Worm (Caenorhabditis elegans): ENCODE measurements around the gene F19C7.4.

The F19C7.4 gene

DNA sequence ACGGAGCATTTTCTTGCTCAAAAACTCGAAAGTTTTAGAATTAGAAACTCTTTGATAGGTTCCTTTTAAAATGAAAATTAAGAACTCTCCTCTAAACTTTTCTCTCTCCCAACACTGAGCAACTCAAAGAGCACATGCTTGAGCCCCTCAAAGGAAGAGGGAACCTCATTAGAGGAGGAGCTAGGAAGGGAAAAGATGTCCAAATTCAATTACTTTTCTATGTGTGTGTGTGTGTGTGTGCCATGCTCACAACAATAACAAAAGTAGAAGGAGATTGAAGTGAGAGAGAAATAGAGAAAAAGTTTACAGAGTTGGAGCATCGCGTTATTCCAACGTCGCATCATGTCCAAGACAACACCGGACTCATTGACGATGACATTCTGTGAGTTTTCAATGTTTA is 16.7 kb upstream of the F19C7.4 start (continued):
- no peak for TF ChIP-seq pha-4 (tag; optimal IDR thresholded peaks at IDR 0.05)
- TF ChIP-seq unc-42 (tag; optimal IDR thresholded peaks at IDR 0.05) = peak; percentile 100
- TF ChIP-seq ceh-30 (tag; optimal IDR thresholded peaks at IDR 0.05) = no peak
- TF ChIP-seq F13H6.1 (tag; optimal IDR thresholded peaks at IDR 0.05) = no peak

DNA sequence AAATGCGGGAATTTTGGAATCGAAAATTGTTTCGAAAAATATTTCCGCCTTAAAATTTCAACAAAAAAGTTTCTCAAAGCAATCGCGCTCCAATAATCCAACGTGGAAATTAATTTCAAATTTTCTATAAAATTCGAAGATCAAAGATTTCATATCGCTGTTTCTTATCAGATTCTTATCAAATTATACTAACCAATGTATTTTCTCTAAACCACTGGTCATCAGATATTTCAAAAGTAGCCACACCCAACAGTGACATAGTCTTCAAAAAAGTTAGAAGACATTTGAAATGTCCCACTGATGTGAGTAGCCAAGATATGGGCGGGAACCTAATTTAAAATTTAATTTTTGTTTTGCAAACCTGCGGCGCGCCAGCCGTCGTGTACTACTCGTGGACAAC is 15.1 kb upstream of the F19C7.4 start:
- no peak for TF ChIP-seq ceh-31 (tag; optimal IDR thresholded peaks at IDR 0.05)
- no peak for TF ChIP-seq F13H6.1 (tag; optimal IDR thresholded peaks at IDR 0.05)
- TF ChIP-seq ttx-3 (tag; optimal IDR thresholded peaks at IDR 0.05) = no peak
- TF ChIP-seq ahr-1 (tag; optimal IDR thresholded peaks at IDR 0.05) = no peak
- TF ChIP-seq unc-86 (tag; optimal IDR thresholded peaks at IDR 0.05) = no peak
- TF ChIP-seq che-1 (tag; optimal IDR thresholded peaks at IDR 0.05) = no peak
- no peak for TF ChIP-seq npax-4 (tag; optimal IDR thresholded peaks at IDR 0.05)
- TF ChIP-seq ets-4 (tag; optimal IDR thresholded peaks at IDR 0.05) = no peak
- no peak for TF ChIP-seq dmd-4 (tag; optimal IDR thresholded peaks at IDR 0.05; ENCODE audit: borderline replicate concordance)
- no peak for TF ChIP-seq ceh-34 (tag; optimal IDR thresholded peaks at IDR 0.05)
- no peak for TF ChIP-seq lim-6 (tag; optimal IDR thresholded peaks at IDR 0.05)
- TF ChIP-seq pqm-1 (tag; optimal IDR thresholded peaks at IDR 0.05) = no peak
- no peak for TF ChIP-seq ceh-9 (tag; optimal IDR thresholded peaks at IDR 0.05)
- TF ChIP-seq ceh-22 (tag; optimal IDR thresholded peaks at IDR 0.05) = no peak
- TF ChIP-seq zip-5 (tag; optimal IDR thresholded peaks at IDR 0.05) = no peak
- TF ChIP-seq C38D4.7 (GFP tag; optimal IDR thresholded peaks at IDR 0.05) = no peak
- TF ChIP-seq mec-3 (tag; optimal IDR thresholded peaks at IDR 0.05; ENCODE audit: borderline replicate concordance) = no peak
- no peak for TF ChIP-seq pha-4 (tag; optimal IDR thresholded peaks at IDR 0.05)
- TF ChIP-seq nhr-11 (tag; optimal IDR thresholded peaks at IDR 0.05) = no peak

DNA sequence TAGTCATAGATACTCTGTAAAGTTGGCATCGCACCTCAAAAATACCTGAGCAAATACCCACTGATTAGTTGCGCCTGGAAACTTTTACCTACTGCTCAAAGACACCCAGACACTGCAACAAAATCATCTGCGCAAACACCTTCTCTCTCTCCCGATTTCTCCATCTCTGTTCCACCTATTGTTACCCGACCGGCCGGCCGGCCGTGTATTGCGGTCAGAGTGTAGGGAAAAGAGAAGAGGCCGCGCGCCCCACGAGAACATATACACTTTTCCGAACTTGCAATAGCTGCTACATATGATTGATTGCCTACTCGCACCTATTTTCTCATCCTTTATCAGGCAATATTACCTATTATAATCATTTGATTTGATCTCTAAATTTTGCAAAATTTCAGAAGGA is 14.3 kb upstream of the F19C7.4 start:
- peak; percentile 58 for TF ChIP-seq pha-2 (tag; optimal IDR thresholded peaks at IDR 0.05)
- no peak for TF ChIP-seq hlh-15 (tag; optimal IDR thresholded peaks at IDR 0.05)
- peak; percentile 13 for TF ChIP-seq rnt-1 (tag; optimal IDR thresholded peaks at IDR 0.05)
- peak; percentile 57 for TF ChIP-seq ref-2 (tag; optimal IDR thresholded peaks at IDR 0.05)
- TF ChIP-seq che-1 (tag; optimal IDR thresholded peaks at IDR 0.05) = no peak
- TF ChIP-seq ceh-19 (GFP tag; optimal IDR thresholded peaks at IDR 0.05) = peak; percentile 14
- no peak for TF ChIP-seq hlh-6 (tag; optimal IDR thresholded peaks at IDR 0.05)
- TF ChIP-seq F13H6.1 (tag; optimal IDR thresholded peaks at IDR 0.05) = no peak

DNA sequence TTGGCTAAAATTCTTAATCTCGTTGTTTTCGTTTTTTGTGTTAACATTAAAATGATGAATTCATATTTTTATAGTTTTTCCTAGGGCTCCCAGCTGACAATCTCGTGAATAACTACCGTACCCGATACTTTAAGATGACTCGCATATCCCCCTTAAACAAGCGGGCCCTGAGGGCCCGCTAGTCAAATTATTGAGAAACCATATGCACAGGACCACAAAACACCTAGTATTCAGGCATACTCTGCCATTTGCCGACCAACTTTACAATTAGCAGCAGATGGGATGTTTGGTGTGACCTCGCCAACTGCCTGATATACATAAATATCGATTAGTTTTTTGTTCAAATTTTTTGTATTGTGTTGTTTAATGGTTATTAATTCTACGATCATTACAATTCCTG is 5.8 kb upstream of the F19C7.4 start, which contains the start of gene F19C7.3:
Gene F19C7.3, plus strand, starts transcription at position 301 of the 400 bp plus-strand sequence.
- TF ChIP-seq pros-1 (tag; optimal IDR thresholded peaks at IDR 0.05) (no peak), mec-3 (tag; optimal IDR thresholded peaks at IDR 0.05; ENCODE audit: borderline replicate concordance) (no peak), che-1 (tag; optimal IDR thresholded peaks at IDR 0.05) (no peak), ttx-3 (tag; optimal IDR thresholded peaks at IDR 0.05) (no peak), sox-4 (tag; optimal IDR thresholded peaks at IDR 0.05) (no peak), rnt-1 (tag; optimal IDR thresholded peaks at IDR 0.05) (no peak), F13H6.1 (tag; optimal IDR thresholded peaks at IDR 0.05) (no peak), odd-2 (tag; optimal IDR thresholded peaks at IDR 0.05) (no peak), sox-2 (GFP tag; IDR thresholded peaks at IDR 0.05) (no peak), pat-9 (tag; optimal IDR thresholded peaks at IDR 0.05) (no peak), hlh-8 (tag; optimal IDR thresholded peaks at IDR 0.05) (no peak), dmd-4 (tag; optimal IDR thresholded peaks at IDR 0.05; ENCODE audit: borderline replicate concordance) (no peak), ref-2 (tag; optimal IDR thresholded peaks at IDR 0.05) (no peak), pha-4 (tag; optimal IDR thresholded peaks at IDR 0.05) (no peak), ama-1 (optimal IDR thresholded peaks at IDR 0.05) (no peak), unc-86 (tag; optimal IDR thresholded peaks at IDR 0.05) (no peak), fkh-10 (GFP tag; optimal IDR thresholded peaks at IDR 0.05) (no peak), ceh-34 (tag; optimal IDR thresholded peaks at IDR 0.05) (no peak), C08G9.2 (tag; optimal IDR thresholded peaks at IDR 0.05) (no peak), hlh-30 (tag; optimal IDR thresholded peaks at IDR 0.05; ENCODE audit: insufficient read depth) (no peak)
